Fruit fly (Drosophila melanogaster) whole organism, embryonic: Measurements from ENCODE around the gene Or65c.

Experiments used
- Antp ChIP-seq: fragments of 200-800 bp; sonication (Bioruptor generic); optimal IDR thresholded peaks from 3 replicates; lab custom pipeline; 2016; ENCODE audit warnings: missing biosample characterization, missing genetic modification characterization
- Atf-2 ChIP-seq: fragments of 200-800 bp; sonication (Bioruptor generic); optimal IDR thresholded peaks from 2 replicates; lab custom pipeline; 2016; ENCODE audit warnings: missing biosample characterization, missing genetic modification characterization
- CG10462 ChIP-seq: fragments of 200-800 bp; sonication (Bioruptor generic); optimal IDR thresholded peaks from 2 replicates; lab custom pipeline; 2016; ENCODE audit warnings: missing biosample characterization, missing genetic modification characterization
- CG11247 ChIP-seq: fragments of 200-800 bp; sonication (Bioruptor generic); IDR thresholded peaks from 2 replicates; pipeline ENCODE4 v1.3.6; 2022; ENCODE audit warnings: missing biosample characterization, missing genetic modification characterization
- CG11504 ChIP-seq: fragments of 200-800 bp; sonication (Bioruptor generic); optimal IDR thresholded peaks from 3 replicates; lab custom pipeline; 2019; ENCODE audit warnings: missing biosample characterization, mild to moderate bottlenecking, missing genetic modification characterization, moderate library complexity
- CG14014 ChIP-seq: fragments of 200-800 bp; sonication (Bioruptor generic); IDR thresholded peaks from 2 replicates; pipeline ENCODE4 v1.3.6; 2022; ENCODE audit warnings: missing biosample characterization, missing genetic modification characterization
- CG1603 ChIP-seq: fragments of 200-800 bp; sonication (Bioruptor generic); optimal IDR thresholded peaks from 2 replicates; lab custom pipeline; 2019; ENCODE audit warnings: missing biosample characterization, mild to moderate bottlenecking, missing genetic modification characterization, moderate library complexity
- CG16779 ChIP-seq: fragments of 200-800 bp; sonication (Bioruptor generic); IDR thresholded peaks from 2 replicates; pipeline ENCODE4 v1.3.6; 2022; ENCODE audit warnings: missing biosample characterization, missing genetic modification characterization
- CG17802 ChIP-seq: fragments of 200-800 bp; sonication (Bioruptor generic); optimal IDR thresholded peaks from 2 replicates; lab custom pipeline; 2018; ENCODE audit warnings: missing biosample characterization, mild to moderate bottlenecking, missing genetic modification characterization, moderate library complexity
- CG2875 ChIP-seq: fragments of 200-800 bp; sonication (Bioruptor generic); optimal IDR thresholded peaks from 2 replicates; lab custom pipeline; 2017; ENCODE audit warnings: missing biosample characterization, mild to moderate bottlenecking, missing genetic modification characterization, missing genetic modification reagents
- CG32532 ChIP-seq: fragments of 200-800 bp; sonication (Bioruptor generic); IDR thresholded peaks from 2 replicates; pipeline ENCODE4 v1.3.6; 2022; ENCODE audit warnings: missing biosample characterization, missing genetic modification characterization
- CG4820 ChIP-seq: fragments of 200-800 bp; sonication (Bioruptor generic); optimal IDR thresholded peaks from 3 replicates; lab custom pipeline; 2016; ENCODE audit warnings: missing biosample characterization, missing genetic modification characterization
- CG5180 ChIP-seq: fragments of 200-800 bp; sonication (Bioruptor generic); optimal IDR thresholded peaks from 3 replicates; lab custom pipeline; 2017; ENCODE audit warnings: missing biosample characterization, missing genetic modification characterization, mild to moderate bottlenecking, moderate library complexity, missing genetic modification reagents
- CG5953 ChIP-seq: fragments of 200-800 bp; sonication (Bioruptor generic); IDR thresholded peaks from 2 replicates; pipeline ENCODE4 v1.3.6; 2022; ENCODE audit warnings: missing biosample characterization, missing genetic modification characterization
- CG6175 ChIP-seq: fragments of 200-800 bp; sonication (Bioruptor generic); IDR thresholded peaks from 3 replicates; pipeline ENCODE4 v1.3.6; 2022; ENCODE audit warnings: missing biosample characterization, missing genetic modification characterization
- CG7372 ChIP-seq: fragments of 200-800 bp; sonication (Bioruptor generic); IDR thresholded peaks from 2 replicates; pipeline ENCODE4 v1.3.6; 2022; ENCODE audit warnings: missing biosample characterization, missing genetic modification characterization
- CG7556 ChIP-seq: fragments of 200-800 bp; sonication (Bioruptor generic); optimal IDR thresholded peaks from 2 replicates; lab custom pipeline; 2017; ENCODE audit warnings: missing biosample characterization, mild to moderate bottlenecking, missing genetic modification characterization
- CG7987 ChIP-seq: fragments of 200-800 bp; sonication (Bioruptor generic); optimal IDR thresholded peaks from 2 replicates; lab custom pipeline; 2018; ENCODE audit warnings: missing biosample characterization, mild to moderate bottlenecking, missing genetic modification characterization, moderate library complexity
- CG8089 ChIP-seq: fragments of 200-800 bp; sonication (Bioruptor generic); optimal IDR thresholded peaks from 3 replicates; lab custom pipeline; 2016; ENCODE audit warnings: missing biosample characterization, missing genetic modification characterization
- CG8281 ChIP-seq: fragments of 200-800 bp; sonication (Bioruptor generic); optimal IDR thresholded peaks from 2 replicates; lab custom pipeline; 2018; ENCODE audit warnings: missing biosample characterization, mild to moderate bottlenecking, missing genetic modification characterization, moderate library complexity
- CG8359 ChIP-seq: fragments of 200-800 bp; sonication (Bioruptor generic); optimal IDR thresholded peaks from 2 replicates; lab custom pipeline; 2017; ENCODE audit warnings: missing biosample characterization, mild to moderate bottlenecking, missing genetic modification characterization, borderline replicate concordance
- CG8765 ChIP-seq: fragments of 200-800 bp; sonication (Bioruptor generic); IDR thresholded peaks from 2 replicates; pipeline ENCODE4 v1.3.6; 2022; ENCODE audit warnings: missing biosample characterization, missing genetic modification characterization
- CG9727 ChIP-seq: fragments of 200-800 bp; sonication (Bioruptor generic); optimal IDR thresholded peaks from 3 replicates; lab custom pipeline; 2017; ENCODE audit warnings: missing biosample characterization, mild to moderate bottlenecking, missing genetic modification characterization
- D ChIP-seq, 2 experiments: fragments of 200-800 bp in 1 of 2; fragments of >200 bp in 1 of 2; sonication (Bioruptor generic) in 1 of 2; optimal IDR thresholded peaks; 2 replicates in 1 of 2; 3 replicates in 1 of 2; lab custom pipeline; 2017; ENCODE audit warnings: mild to moderate bottlenecking in 1 of 2, missing biosample characterization in 1 of 2, missing genetic modification characterization in 1 of 2, missing genetic modification reagents in 1 of 2
- MESR4 ChIP-seq: fragments of 200-800 bp; sonication (Bioruptor generic); optimal IDR thresholded peaks from 2 replicates; lab custom pipeline; 2018; ENCODE audit warnings: missing biosample characterization, mild to moderate bottlenecking, missing genetic modification characterization, moderate library complexity
- Max ChIP-seq: fragments of 200-800 bp; sonication (Bioruptor generic); optimal IDR thresholded peaks from 2 replicates; lab custom pipeline; 2016; ENCODE audit warnings: missing biosample characterization, mild to moderate bottlenecking, missing genetic modification characterization
- Rfx ChIP-seq: fragments of 200-800 bp; sonication (Bioruptor generic); IDR thresholded peaks from 2 replicates; pipeline ENCODE4 v1.3.6; 2022; ENCODE audit warnings: missing biosample characterization, missing genetic modification characterization
- Sin3A ChIP-seq: fragments of >200 bp; optimal IDR thresholded peaks from 2 replicates; lab custom pipeline; 2018
- Sox102F ChIP-seq: fragments of 200-800 bp; sonication (Bioruptor generic); optimal IDR thresholded peaks from 2 replicates; lab custom pipeline; 2018; ENCODE audit warnings: missing biosample characterization, mild to moderate bottlenecking, missing genetic modification characterization, moderate library complexity
- Trl ChIP-seq, 3 experiments: fragments of >200 bp in 2 of 3; fragments of 200-800 bp in 1 of 3; sonication (Bioruptor generic) in 1 of 3; optimal IDR thresholded peaks; 2 replicates in 1 of 3; 3 replicates in 2 of 3; lab custom pipeline; 2016 to 2017; ENCODE audit warnings: missing biosample characterization in 1 of 3, missing genetic modification characterization in 1 of 3
- dati ChIP-seq: fragments of 200-800 bp; sonication (Bioruptor generic); IDR thresholded peaks from 2 replicates; pipeline ENCODE4 v1.3.6; 2022; ENCODE audit warnings: missing biosample characterization, missing genetic modification characterization
- eve ChIP-seq, 2 experiments: fragments of >200 bp; optimal IDR thresholded peaks; 2 replicates each; lab custom pipeline; 2017; ENCODE audit warnings: missing biosample characterization in 2 of 2, missing genetic modification characterization in 2 of 2
- hbn ChIP-seq: fragments of 200-800 bp; sonication (Bioruptor generic); IDR thresholded peaks from 2 replicates; pipeline ENCODE4 v1.3.6; 2022; ENCODE audit warnings: missing biosample characterization, missing genetic modification characterization; ENCODE audit not compliant: partially characterized antibody
- kah ChIP-seq: fragments of 200-800 bp; sonication (Bioruptor generic); optimal IDR thresholded peaks from 2 replicates; lab custom pipeline; 2018; ENCODE audit warnings: missing biosample characterization, mild to moderate bottlenecking, missing genetic modification characterization
- lab ChIP-seq: fragments of 200-800 bp; sonication (Bioruptor generic); optimal IDR thresholded peaks from 3 replicates; lab custom pipeline; 2017; ENCODE audit warnings: missing biosample characterization, missing genetic modification characterization, mild to moderate bottlenecking, moderate library complexity, missing genetic modification reagents
- nau ChIP-seq: fragments of 200-800 bp; sonication (Bioruptor generic); optimal IDR thresholded peaks from 3 replicates; lab custom pipeline; 2017; ENCODE audit warnings: missing biosample characterization, mild to moderate bottlenecking, missing genetic modification characterization, missing genetic modification reagents
- pan ChIP-seq, 4 experiments: fragments of >200 bp in 3 of 4; fragments of 200-800 bp in 1 of 4; sonication (Bioruptor generic) in 1 of 4; optimal IDR thresholded peaks in 3 of 4; IDR thresholded peaks in 1 of 4; 2 replicates each; pipeline versions ENCODE4 v1.3.6 to Lab custom; 2017 to 2022; ENCODE audit warnings: missing biosample characterization in 2 of 4, missing genetic modification characterization in 2 of 4, mixed read lengths in 1 of 4
- peb ChIP-seq: fragments of 200-800 bp; sonication (Bioruptor generic); IDR thresholded peaks from 2 replicates; pipeline ENCODE4 v1.3.6; 2022; ENCODE audit warnings: missing biosample characterization, missing genetic modification characterization
- ranshi ChIP-seq: fragments of 200-800 bp; sonication (Bioruptor generic); IDR thresholded peaks from 2 replicates; pipeline ENCODE4 v1.3.6; 2022; ENCODE audit warnings: missing biosample characterization, missing genetic modification characterization
- repo ChIP-seq: fragments of 200-800 bp; sonication (Bioruptor generic); optimal IDR thresholded peaks from 2 replicates; lab custom pipeline; 2016; ENCODE audit warnings: missing biosample characterization, missing genetic modification characterization
- row ChIP-seq: fragments of 200-800 bp; sonication (Bioruptor generic); IDR thresholded peaks from 3 replicates; pipeline ENCODE4 v1.3.6; 2022; ENCODE audit warnings: missing biosample characterization, missing genetic modification characterization
- shn ChIP-seq: fragments of 200-800 bp; sonication (Bioruptor generic); optimal IDR thresholded peaks from 3 replicates; lab custom pipeline; 2016; ENCODE audit warnings: missing biosample characterization, missing genetic modification characterization
- sr ChIP-seq: fragments of 200-800 bp; sonication (Bioruptor generic); IDR thresholded peaks from 3 replicates; pipeline ENCODE4 v1.3.6; 2022; ENCODE audit warnings: missing biosample characterization, missing genetic modification characterization
- tgo ChIP-seq: fragments of 200-800 bp; sonication (Bioruptor generic); IDR thresholded peaks from 3 replicates; pipeline ENCODE4 v1.3.6; 2022; ENCODE audit warnings: missing biosample characterization, missing genetic modification characterization
- trh ChIP-seq: fragments of 200-800 bp; sonication (Bioruptor generic); optimal IDR thresholded peaks from 2 replicates; lab custom pipeline; 2016; ENCODE audit warnings: missing biosample characterization, missing genetic modification characterization
- unpg ChIP-seq: fragments of 200-800 bp; sonication (Bioruptor generic); optimal IDR thresholded peaks from 3 replicates; lab custom pipeline; 2018; ENCODE audit warnings: missing biosample characterization, mild to moderate bottlenecking, missing genetic modification characterization, moderate library complexity
- vvl ChIP-seq: fragments of 200-800 bp; sonication (Bioruptor generic); IDR thresholded peaks from 2 replicates; pipeline ENCODE4 v1.3.6; 2022; ENCODE audit warnings: missing biosample characterization, missing genetic modification characterization
- zf30C ChIP-seq: fragments of 200-800 bp; sonication (Bioruptor generic); optimal IDR thresholded peaks from 3 replicates; lab custom pipeline; 2018; ENCODE audit warnings: missing biosample characterization, mild to moderate bottlenecking, missing genetic modification characterization

Or65c gene

DNA sequence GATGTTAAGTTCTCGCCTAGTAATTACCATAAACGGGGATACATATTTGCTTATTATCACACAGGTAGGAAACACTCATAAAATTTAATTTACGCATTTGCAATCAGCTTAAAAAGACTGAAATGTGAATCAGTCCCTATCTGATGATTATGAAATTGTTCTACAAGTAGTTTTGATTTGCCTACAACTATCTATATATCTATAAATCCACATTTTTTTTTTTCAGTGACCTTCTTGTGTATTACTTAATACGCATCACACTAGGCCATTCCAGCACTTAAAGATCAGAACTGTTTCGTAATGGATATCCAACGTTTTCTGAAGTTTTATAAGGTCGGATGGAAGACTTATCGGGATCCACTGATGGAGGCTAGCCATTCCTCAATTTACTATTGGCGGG, 2.1 kb upstream of the Or65c start, which contains the start of gene Or65b:
Gene Or65b (plus strand): TSS at position 301 of the 400 bp plus-strand sequence.
- TF ChIP-seq CG9727 (no peak), eve (GFP tag; optimal IDR thresholded peaks at IDR 0.05; lab: Kevin White, UChicago) (no peak), Sin3A (lab: Kevin White, UChicago) (no peak), CG17802 (tag; lab: Kevin White, UChicago) (no peak), CG7987 (no peak), Antp (GFP tag; lab: Kevin White, UChicago) (no peak), CG10462 (no peak), Trl (optimal IDR thresholded peaks at IDR 0.05; lab: Kevin White, UChicago) (no peak), Trl (GFP tag; optimal IDR thresholded peaks at IDR 0.05; lab: Kevin White, UChicago) (no peak), Rfx (GFP tag; lab: Robert Waterston, UW) (no peak), CG7372 (no peak), hbn (GFP tag; lab: Robert Waterston, UW) (no peak), D (optimal IDR thresholded peaks at IDR 0.05; lab: Kevin White, UChicago) (no peak), D (GFP tag; optimal IDR thresholded peaks at IDR 0.05; lab: Kevin White, UChicago) (no peak), CG2875 (no peak), CG1603 (tag; lab: Kevin White, UChicago) (no peak), tgo (GFP tag; lab: Robert Waterston, UW) (no peak), repo (GFP tag; lab: Kevin White, UChicago) (no peak)
- TF ChIP-seq, all 482 proteins: peak for 0

DNA sequence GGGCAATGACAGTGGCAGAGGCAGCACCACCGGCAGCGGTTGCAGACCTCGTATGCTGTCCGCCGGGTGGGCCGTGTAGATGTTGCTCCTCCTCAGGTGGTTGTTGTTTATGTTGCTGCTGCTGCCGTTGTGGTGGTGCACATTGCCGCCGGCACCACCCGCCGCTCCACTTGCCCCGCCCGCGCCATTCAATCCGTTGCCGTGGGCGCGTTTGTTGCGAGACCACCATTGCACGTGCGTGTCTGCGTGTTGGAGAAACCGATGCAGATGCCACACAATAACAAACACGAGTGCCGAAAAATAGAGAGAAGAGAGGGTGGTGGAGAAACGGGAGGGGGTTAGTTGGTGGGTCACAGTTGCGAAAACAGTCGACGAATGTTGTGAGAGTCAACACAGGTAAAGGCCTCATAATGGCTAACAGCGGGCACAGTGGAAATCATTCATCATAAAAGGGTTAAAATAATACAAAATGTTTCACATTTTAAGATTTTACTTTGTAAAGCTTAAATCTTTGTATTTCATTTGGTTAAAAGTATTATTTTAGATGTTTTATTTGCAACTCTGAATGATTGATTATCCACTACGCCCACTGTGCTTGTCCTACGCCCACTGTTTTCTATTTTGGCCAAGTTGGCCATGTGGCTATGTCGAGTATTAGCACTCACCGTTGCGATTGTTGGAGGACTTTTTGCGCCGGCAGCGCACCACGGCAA, 4.1 kb downstream of the Or65c start:
- TF ChIP-seq row (GFP tag; lab: Robert Waterston, UW): peak; percentile 28; the same call in 2 of the 3 replicates
- no peak for TF ChIP-seq shn
- no peak for TF ChIP-seq CG8359 (GFP tag; lab: Kevin White, UChicago)
- TF ChIP-seq pan (optimal IDR thresholded peaks at IDR 0.05; lab: Kevin White, UChicago): no peak
- peak in 1 of 2 experiments; percentile 52 for TF ChIP-seq pan (GFP tag; optimal IDR thresholded peaks at IDR 0.05 in 1 of 2, IDR thresholded peaks at IDR 0.05 in 1 of 2)
- TF ChIP-seq kah (GFP tag; lab: Kevin White, UChicago): peak; percentile 85
- TF ChIP-seq CG8281 (tag; lab: Kevin White, UChicago): no peak
- TF ChIP-seq CG5953 (GFP tag; lab: Robert Waterston, UW): no peak
- TF ChIP-seq ranshi: no peak
- TF ChIP-seq Max (GFP tag; lab: Kevin White, UChicago): no peak
- TF ChIP-seq CG8089 (GFP tag; lab: Kevin White, UChicago): no peak
- TF ChIP-seq CG11504 (tag; lab: Kevin White, UChicago): peak; percentile 12
- TF ChIP-seq MESR4 (GFP tag; lab: Kevin White, UChicago): no peak
- peak; percentile 17 for TF ChIP-seq Sox102F
- no peak for TF ChIP-seq CG8765
- TF ChIP-seq sr (GFP tag; lab: Robert Waterston, UW): 0 out of 3 replicates have a peak, but pooled peaks have one; percentile 35
- TF ChIP-seq unpg: peak; percentile 5
- no peak for TF ChIP-seq CG7556 (GFP tag; lab: Kevin White, UChicago)
- no peak for TF ChIP-seq CG16779 (GFP tag; lab: Robert Waterston, UW)
- no peak for TF ChIP-seq CG6175 (GFP tag; lab: Robert Waterston, UW)
- TF ChIP-seq trh (GFP tag; lab: Kevin White, UChicago): no peak
- peak; percentile 22 for TF ChIP-seq lab (GFP tag; lab: Kevin White, UChicago)
- TF ChIP-seq CG32532 (GFP tag; lab: Robert Waterston, UW): no peak
- TF ChIP-seq CG4820 (GFP tag; lab: Kevin White, UChicago): no peak
- 0 out of 2 replicates have a peak, but pooled peaks have one; percentile 14 for TF ChIP-seq vvl (GFP tag; lab: Robert Waterston, UW)
- no peak for TF ChIP-seq zf30C (GFP tag; lab: Kevin White, UChicago)
- no peak for TF ChIP-seq peb
- no peak for TF ChIP-seq CG14014
- TF ChIP-seq Atf-2 (GFP tag; lab: Kevin White, UChicago): no peak
- TF ChIP-seq CG11247: no peak
- TF ChIP-seq nau: no peak
- TF ChIP-seq dati: 0 out of 2 replicates have a peak, but pooled peaks have one; percentile 25
- no peak for TF ChIP-seq CG5180 (GFP tag; lab: Kevin White, UChicago)
